Fruit fly (Drosophila melanogaster) whole organism, prepupa: ENCODE data around the gene Mettl3.

Experiments
- CG16779 ChIP-seq: fragments of 200-800 bp; sonication (Bioruptor generic); optimal IDR thresholded peaks from 3 replicates; lab custom pipeline; 2017; ENCODE audit warnings: missing biosample characterization, mild to moderate bottlenecking, missing genetic modification characterization
- CG8119 ChIP-seq: fragments of 200-800 bp; sonication (Bioruptor generic); IDR thresholded peaks from 3 replicates; pipeline ENCODE4 v1.3.6; 2022; ENCODE audit warnings: missing biosample characterization, missing genetic modification characterization

DNA sequence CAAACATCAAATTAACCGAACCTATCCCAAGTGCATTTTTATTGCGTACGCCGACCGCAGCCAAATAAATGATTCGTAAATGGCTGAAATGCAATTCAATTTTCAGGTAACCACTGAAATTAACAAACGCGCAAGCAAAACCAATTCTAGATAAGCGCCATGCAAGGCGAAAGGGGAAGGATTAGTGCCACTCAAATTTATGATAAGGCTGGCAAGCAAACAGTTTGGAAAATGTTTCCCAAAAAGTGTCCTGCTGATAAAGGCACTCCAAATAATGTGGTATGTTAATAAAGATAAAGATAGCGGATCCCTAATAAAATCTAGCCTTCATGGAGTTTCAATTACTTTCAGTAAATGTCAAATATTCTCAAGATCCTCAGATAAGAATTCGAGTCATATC lies 4.7 kb upstream of the Mettl3 start:
- no peak for TF ChIP-seq CG8119 (GFP tag; lab: Robert Waterston, UW)
- TF ChIP-seq CG16779 (tag; lab: Kevin White, UChicago) = no peak
